Fruit fly (Drosophila melanogaster) whole organism, prepupa: ENCODE measurements around the gene Agpat3.

ENCODE experiments used
- Blimp-1 ChIP-seq: fragments of 200-800 bp; sonication (Bioruptor generic); optimal IDR thresholded peaks from 3 replicates; lab custom pipeline; 2017; ENCODE audit warnings: missing biosample characterization, missing genetic modification characterization, mild to moderate bottlenecking, moderate library complexity, missing genetic modification reagents
- CG10631 ChIP-seq: fragments of 200-800 bp; sonication (Bioruptor generic); optimal IDR thresholded peaks from 2 replicates; lab custom pipeline; 2016; ENCODE audit warnings: missing biosample characterization, missing genetic modification characterization
- CG6276 ChIP-seq: fragments of 200-800 bp; sonication (Bioruptor generic); optimal IDR thresholded peaks from 2 replicates; lab custom pipeline; 2017; ENCODE audit warnings: missing biosample characterization, mild to moderate bottlenecking, missing genetic modification characterization
- CG8119 ChIP-seq: fragments of 200-800 bp; sonication (Bioruptor generic); IDR thresholded peaks from 3 replicates; pipeline ENCODE4 v1.3.6; 2022; ENCODE audit warnings: missing biosample characterization, missing genetic modification characterization
- Eip78C ChIP-seq: fragments of 200-800 bp; sonication (Bioruptor generic); peaks from one replicate; lab custom pipeline; 2016; ENCODE audit warnings: missing biosample characterization, missing genetic modification characterization
- Gug ChIP-seq: fragments of 200-800 bp; sonication (Bioruptor generic); IDR thresholded peaks from 2 replicates; pipeline ENCODE4 v1.3.6; 2022; ENCODE audit warnings: missing biosample characterization, missing genetic modification characterization
- Hr39 ChIP-seq: fragments of 200-800 bp; sonication (Bioruptor generic); optimal IDR thresholded peaks from 2 replicates; lab custom pipeline; 2016; ENCODE audit warnings: missing biosample characterization, missing genetic modification characterization
- Met ChIP-seq: fragments of 200-800 bp; sonication (Bioruptor generic); optimal IDR thresholded peaks from 3 replicates; lab custom pipeline; 2016; ENCODE audit warnings: missing biosample characterization, missing genetic modification characterization
- OdsH ChIP-seq: fragments of 200-800 bp; sonication (Bioruptor generic); optimal IDR thresholded peaks from 3 replicates; lab custom pipeline; 2016; ENCODE audit warnings: missing biosample characterization, missing genetic modification characterization
- Sox102F ChIP-seq: fragments of 200-800 bp; sonication (Bioruptor generic); optimal IDR thresholded peaks from 2 replicates; lab custom pipeline; 2016; ENCODE audit warnings: missing biosample characterization, mild to moderate bottlenecking, missing genetic modification characterization
- eg ChIP-seq: fragments of 200-800 bp; sonication (Bioruptor generic); IDR thresholded peaks from 3 replicates; pipeline ENCODE4 v1.3.6; 2022; ENCODE audit warnings: missing biosample characterization, missing genetic modification characterization
- net ChIP-seq: fragments of 200-800 bp; sonication (Bioruptor generic); optimal IDR thresholded peaks from 3 replicates; lab custom pipeline; 2016; ENCODE audit warnings: missing biosample characterization, missing genetic modification characterization
- pdm3 ChIP-seq: fragments of 200-800 bp; sonication (Bioruptor generic); optimal IDR thresholded peaks from 3 replicates; lab custom pipeline; 2016; ENCODE audit warnings: missing biosample characterization, missing genetic modification characterization
- topi ChIP-seq: fragments of 200-800 bp; sonication (Bioruptor generic); optimal IDR thresholded peaks from 3 replicates; lab custom pipeline; 2016; ENCODE audit warnings: missing biosample characterization, missing genetic modification characterization

Gene Agpat3

dm6 chr3L:16334876-16335275, 50.9 kb downstream of the Agpat3 start:
- TF ChIP-seq eg (GFP tag; lab: Robert Waterston, UW), result 0 out of 3 replicates have a peak, but pooled peaks have one; percentile 32
- no peak for TF ChIP-seq Blimp-1
- peak; percentile 41 for TF ChIP-seq Eip78C
- TF ChIP-seq Hr39 (GFP tag; lab: Kevin White, UChicago), result no peak
- no peak for TF ChIP-seq CG6276
- TF ChIP-seq OdsH (GFP tag; lab: Kevin White, UChicago), result no peak
- no peak for TF ChIP-seq Gug (GFP tag; lab: Robert Waterston, UW)
- TF ChIP-seq topi (GFP tag; lab: Kevin White, UChicago), result no peak
- no peak for TF ChIP-seq CG10631 (GFP tag; lab: Kevin White, UChicago)

- no peak for TF ChIP-seq CG6276
- TF ChIP-seq Hr39 (GFP tag; lab: Kevin White, UChicago), result no peak
- TF ChIP-seq Gug (GFP tag; lab: Robert Waterston, UW), result no peak
- no peak for TF ChIP-seq Met (GFP tag; lab: Kevin White, UChicago)
- TF ChIP-seq pdm3 (GFP tag; lab: Kevin White, UChicago), result no peak
- TF ChIP-seq CG8119 (GFP tag; lab: Robert Waterston, UW), result no peak
- no peak for TF ChIP-seq Sox102F (GFP tag; lab: Kevin White, UChicago)
- no peak for TF ChIP-seq net (GFP tag; lab: Kevin White, UChicago)
Observed at dm6 chr3L:16333013-16333412, 52.7 kb downstream of the Agpat3 start, which contains the start of gene CG13056. TSS of gene CG13056 (plus strand) at chr3L:16333313.
